Fruit fly (Drosophila melanogaster): ENCODE results near the gene CG18088.
A peak's percentile ranks its signal among the peaks of the same experiment; 100 is the strongest.

DNA sequence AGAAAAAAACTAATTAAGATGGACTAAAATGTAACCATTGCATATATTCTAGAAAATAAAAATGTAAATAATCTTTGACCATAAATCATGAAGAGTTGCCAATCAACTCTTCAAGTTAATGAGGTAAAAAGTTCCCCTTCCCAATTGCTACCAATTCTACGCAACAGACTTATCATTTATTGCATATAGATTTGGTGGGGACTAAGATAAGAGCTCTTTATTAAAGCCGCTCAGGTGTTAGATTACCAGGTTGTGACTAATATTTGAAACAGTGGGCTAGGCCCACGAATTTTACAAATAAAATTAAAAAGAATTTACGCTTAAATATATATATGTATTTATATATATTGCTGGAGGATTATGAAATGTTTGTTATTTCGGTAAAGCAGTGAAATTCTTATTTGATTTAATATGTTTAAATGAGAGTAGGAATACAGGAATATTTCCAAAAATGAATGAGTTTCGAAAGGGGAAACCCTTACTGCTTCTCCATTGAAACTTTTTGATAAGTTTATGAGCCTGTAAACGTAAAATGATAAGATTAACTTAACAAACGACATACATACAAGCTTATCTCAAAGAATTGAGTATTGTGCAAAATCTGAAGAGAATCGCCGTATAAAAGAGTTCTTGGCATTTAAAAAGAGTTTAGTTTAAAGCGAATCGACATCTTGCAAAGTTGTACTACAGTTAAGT is 44.4 kb downstream of the CG18088 start, which contains the start of gene CG13102:
- TF ChIP-seq usp (GFP tag; optimal IDR thresholded peaks at IDR 0.05) (no peak), br (GFP tag; optimal IDR thresholded peaks at IDR 0.05) (no peak), CrebA (GFP tag; optimal IDR thresholded peaks at IDR 0.05; ENCODE audit: borderline replicate concordance) (peak; percentile 20), Hr78 (GFP tag; optimal IDR thresholded peaks at IDR 0.05) (no peak), Dfd (GFP tag; optimal IDR thresholded peaks at IDR 0.05) (no peak), h (GFP tag; optimal IDR thresholded peaks at IDR 0.05) (no peak)

All from whole organism, wandering third instar larva.